Worm (Caenorhabditis elegans) whole organism, midembryonic: ENCODE measurements around the gene ets-10.

ENCODE experiments used
- T22C8.4 ChIP-seq: fragments of 200-800 bp; sonication (Bioruptor generic); IDR thresholded peaks from 2 replicates; pipeline ENCODE4 v1.3.6; 2022; ENCODE audit warnings: missing genetic modification characterization, missing compliant biosample characterization
- cog-1 ChIP-seq: sonication (generic microtip); optimal IDR thresholded peaks from 2 replicates; lab custom pipeline; 2016; ENCODE audit warnings: missing genetic modification characterization, missing compliant biosample characterization
- flt-1 ChIP-seq: fragments of 200-800 bp; sonication (Bioruptor generic); IDR thresholded peaks from 2 replicates; pipeline ENCODE4 v1.3.6; 2022; ENCODE audit warnings: missing genetic modification characterization, missing compliant biosample characterization
- klf-2 ChIP-seq: fragments of 200-800 bp; sonication (Bioruptor generic); conservative IDR thresholded peaks from 2 replicates; pipeline ENCODE4 v1.3.6; 2022; ENCODE audit warnings: missing genetic modification reagents, missing genetic modification characterization, missing compliant biosample characterization
- med-1 ChIP-seq: sonication (generic microtip); optimal IDR thresholded peaks from 2 replicates; lab custom pipeline; 2017; ENCODE audit warnings: missing genetic modification characterization, mild to moderate bottlenecking, missing compliant biosample characterization, antibody characterized with exemption, missing genetic modification reagents; ENCODE audit not compliant: insufficient read depth
- ref-1 ChIP-seq: fragments of 200-800 bp; sonication (Bioruptor generic); conservative IDR thresholded peaks from 2 replicates; pipeline ENCODE4 v1.3.6; 2022; ENCODE audit warnings: missing genetic modification reagents, missing genetic modification characterization, missing compliant biosample characterization
- tab-1 ChIP-seq: fragments of 200-800 bp; sonication (Bioruptor generic); IDR thresholded peaks from 2 replicates; pipeline ENCODE4 v1.3.6; 2022; ENCODE audit warnings: missing genetic modification characterization, missing compliant biosample characterization
- ztf-23 ChIP-seq: fragments of 200-800 bp; sonication (Bioruptor generic); IDR thresholded peaks from 2 replicates; pipeline ENCODE4 v1.3.6; 2022; ENCODE audit warnings: missing genetic modification reagents, missing genetic modification characterization, missing compliant biosample characterization
- ztf-29 ChIP-seq: fragments of 200-800 bp; sonication (Bioruptor generic); IDR thresholded peaks from 2 replicates; pipeline ENCODE4 v1.3.6; 2022; ENCODE audit warnings: missing genetic modification reagents, missing genetic modification characterization, missing compliant biosample characterization

Gene ets-10

DNA sequence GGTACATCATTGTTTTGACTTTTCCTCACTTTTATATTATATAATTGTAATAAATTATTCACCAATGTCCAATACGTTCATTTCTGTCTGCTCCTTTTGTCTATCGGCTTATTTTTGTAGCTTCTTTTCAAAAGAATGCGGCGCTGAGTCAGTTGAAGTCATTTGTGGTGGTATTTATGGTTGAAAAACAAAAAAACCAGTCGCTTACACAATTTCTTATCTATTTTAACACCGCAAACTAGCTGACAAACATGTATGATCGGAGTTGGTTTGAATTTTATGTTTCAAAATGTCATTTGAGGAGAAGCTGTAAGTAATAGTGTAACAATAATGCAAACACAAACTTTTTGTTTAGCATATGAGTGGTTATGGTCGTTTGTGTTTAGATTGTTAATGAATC is at the start of gene ets-10:
TSS of gene ets-10 (plus strand) at position 201 of the 400 bp plus-strand sequence.
- TF ChIP-seq tab-1 (GFP tag; lab: Robert Waterston, UW), result no peak
- no peak for TF ChIP-seq cog-1
- no peak for TF ChIP-seq klf-2 (GFP tag; lab: Robert Waterston, UW)
- TF ChIP-seq ref-1, result no peak
- TF ChIP-seq flt-1, result no peak
- TF ChIP-seq ztf-23, result no peak
- no peak for TF ChIP-seq T22C8.4 (GFP tag; lab: Robert Waterston, UW)
- no peak for TF ChIP-seq med-1 (GFP tag; lab: Kevin White, UChicago)
- TF ChIP-seq ztf-29 (GFP tag; lab: Robert Waterston, UW), result no peak

DNA sequence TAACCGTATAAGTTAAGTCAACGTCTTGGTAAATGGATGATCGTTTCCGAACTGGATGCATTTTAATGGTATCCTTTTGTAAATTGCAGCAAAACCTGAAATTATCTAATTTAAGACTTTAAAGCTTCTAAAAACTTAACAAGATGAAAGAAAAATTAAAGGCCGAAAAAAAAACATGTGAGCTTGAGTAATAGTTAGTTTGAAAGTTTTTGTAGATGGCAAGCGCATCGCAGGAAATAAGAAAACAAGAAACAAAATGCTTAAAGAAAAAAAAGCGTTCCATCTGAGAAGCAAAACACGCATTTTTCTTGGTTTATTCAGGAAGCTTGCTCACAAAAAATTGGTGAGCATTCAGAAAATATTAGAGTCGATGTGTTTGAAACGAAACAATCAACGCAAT is 48.2 kb upstream of the ets-10 start, which contains the start of gene rab-37:
TSS of gene rab-37 (minus strand) at position 101 of the 400 bp plus-strand sequence.
- TF ChIP-seq flt-1 (no peak), ref-1 (no peak), tab-1 (GFP tag; lab: Robert Waterston, UW) (no peak), ztf-23 (no peak), T22C8.4 (GFP tag; lab: Robert Waterston, UW) (no peak), ztf-29 (GFP tag; lab: Robert Waterston, UW) (no peak), klf-2 (GFP tag; lab: Robert Waterston, UW) (no peak), cog-1 (no peak), med-1 (GFP tag; lab: Kevin White, UChicago) (no peak)

ce11 chrX:4238971-4239370 is 45.0 kb upstream of the ets-10 start:
- TF ChIP-seq ref-1, result no peak
- TF ChIP-seq T22C8.4 (GFP tag; lab: Robert Waterston, UW), result no peak
- no peak for TF ChIP-seq tab-1 (GFP tag; lab: Robert Waterston, UW)
- TF ChIP-seq med-1 (GFP tag; lab: Kevin White, UChicago), result no peak
- TF ChIP-seq klf-2 (GFP tag; lab: Robert Waterston, UW), result no peak
- no peak for TF ChIP-seq cog-1
- no peak for TF ChIP-seq ztf-23
- TF ChIP-seq flt-1, result no peak
- TF ChIP-seq ztf-29 (GFP tag; lab: Robert Waterston, UW), result no peak

DNA sequence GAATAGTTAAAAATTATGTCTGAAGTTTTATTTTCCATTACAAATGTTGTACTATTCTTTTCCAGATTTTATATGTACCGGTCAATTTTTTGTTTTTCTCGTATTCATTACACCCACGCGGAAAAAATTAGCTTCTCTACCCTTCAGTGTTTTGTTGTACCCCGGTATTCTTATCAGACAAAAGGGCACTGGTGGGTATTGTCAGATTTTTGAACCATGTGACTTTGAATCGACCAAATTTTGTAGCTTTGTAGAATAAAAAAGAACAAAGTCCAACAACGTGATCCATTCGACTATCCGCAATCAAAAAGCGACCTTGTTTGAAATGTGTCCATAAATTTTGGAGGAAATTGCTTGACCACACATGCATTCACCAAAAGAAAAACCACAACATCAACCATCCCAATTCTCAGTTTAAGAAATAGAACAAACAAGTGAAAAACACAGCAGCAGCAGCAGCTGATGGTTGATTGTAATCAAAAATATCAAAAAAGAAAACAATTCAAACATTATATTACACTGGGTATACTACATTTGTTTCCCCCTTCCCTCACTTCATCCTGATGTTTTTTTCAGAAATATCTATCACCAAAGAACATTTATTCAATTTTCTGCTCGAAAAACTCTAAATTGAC is 39.4 kb upstream of the ets-10 start:
- TF ChIP-seq flt-1, result no peak
- TF ChIP-seq cog-1, result no peak
- no peak for TF ChIP-seq tab-1 (GFP tag; lab: Robert Waterston, UW)
- no peak for TF ChIP-seq med-1 (GFP tag; lab: Kevin White, UChicago)
- no peak for TF ChIP-seq ztf-29 (GFP tag; lab: Robert Waterston, UW)
- no peak for TF ChIP-seq ref-1
- no peak for TF ChIP-seq T22C8.4 (GFP tag; lab: Robert Waterston, UW)
- TF ChIP-seq ztf-23, result no peak
- no peak for TF ChIP-seq klf-2 (GFP tag; lab: Robert Waterston, UW)

ce11 chrX:4245124-4245523 is 38.9 kb upstream of the ets-10 start:
- no peak for TF ChIP-seq ztf-23
- TF ChIP-seq flt-1, result no peak

DNA sequence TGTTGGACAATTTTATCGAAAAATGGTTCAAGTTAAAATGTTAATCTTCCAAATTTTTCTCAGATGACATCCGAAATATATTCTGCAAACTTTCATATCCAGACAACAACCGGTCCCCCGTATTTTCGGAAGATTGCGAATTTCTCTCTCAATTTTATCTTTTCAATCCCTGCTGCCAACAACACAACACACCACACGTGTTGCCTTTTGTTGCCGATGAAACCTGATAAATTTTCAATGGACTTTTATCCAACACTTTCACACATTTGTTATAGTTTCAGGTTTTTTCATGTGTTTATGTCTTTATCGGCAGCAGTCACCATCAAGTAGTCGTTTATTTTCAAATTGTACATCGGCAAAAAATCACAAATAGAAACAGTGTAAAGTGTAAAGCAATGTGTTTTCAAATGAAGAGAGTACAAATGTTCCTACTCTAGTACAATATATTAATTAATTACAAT is 37.7 kb upstream of the ets-10 start:
- 0 out of 2 replicates have a peak, but pooled peaks have one; percentile 24 for TF ChIP-seq ztf-23
- TF ChIP-seq T22C8.4 (GFP tag; lab: Robert Waterston, UW), result no peak

DNA sequence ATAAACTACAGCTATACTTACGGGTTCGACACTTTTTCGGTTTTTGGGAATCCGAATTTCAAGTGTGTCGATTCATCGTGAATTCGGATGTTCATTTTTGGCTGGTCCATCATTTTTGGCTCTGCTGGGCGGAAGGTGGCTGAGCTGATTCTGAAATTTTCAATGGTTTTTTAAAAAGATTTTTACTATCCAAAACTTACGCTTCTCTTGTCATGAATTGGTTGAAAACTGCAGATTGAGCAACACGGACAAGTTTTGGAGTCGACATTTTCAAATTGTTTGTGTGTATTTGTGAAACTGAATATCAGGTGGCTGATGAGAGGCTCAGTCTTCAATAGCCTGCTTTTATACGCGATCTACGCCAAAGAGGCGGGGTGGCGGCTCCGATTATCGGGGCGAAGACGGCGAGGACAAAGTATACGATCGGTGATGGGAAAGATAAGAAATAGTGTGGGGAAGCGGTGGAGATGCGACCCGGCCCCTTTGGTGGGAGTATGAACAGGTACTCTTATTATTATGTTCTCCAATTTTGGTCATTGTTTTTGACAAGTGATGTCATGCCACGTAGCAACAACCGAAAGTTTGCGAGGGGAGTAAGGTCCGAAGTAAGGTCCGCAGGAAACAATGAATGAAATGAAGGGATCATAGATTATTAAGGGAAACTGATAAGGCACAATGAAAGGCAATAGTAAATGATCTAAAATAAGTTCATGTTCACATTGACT is 37.0 kb upstream of the ets-10 start, which contains the start of gene F48D6.4:
TSS of gene F48D6.4 (minus strand) at position 346 of the 725 bp plus-strand sequence.
- TF ChIP-seq klf-2 (GFP tag; lab: Robert Waterston, UW) (no peak), ztf-23 (no peak), T22C8.4 (GFP tag; lab: Robert Waterston, UW) (no peak)

DNA sequence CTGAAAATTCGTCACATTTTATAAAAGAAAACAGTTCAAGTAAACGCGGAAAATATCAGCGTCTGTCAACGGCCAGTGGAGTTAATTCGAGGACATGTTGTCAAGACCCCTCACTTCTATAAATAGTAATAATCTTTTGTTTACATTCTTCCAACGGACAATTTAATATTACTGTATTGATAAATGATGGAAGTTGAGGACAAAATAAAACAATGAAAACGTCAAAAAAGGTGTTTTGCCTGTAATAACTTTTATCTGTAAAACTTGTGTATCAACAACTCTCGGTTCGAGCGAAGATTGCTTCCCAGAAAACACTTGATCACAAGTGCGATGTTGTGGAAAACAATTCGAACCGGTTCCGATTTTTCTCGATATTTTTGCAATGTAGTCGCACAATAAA is 35.6 kb upstream of the ets-10 start:
- TF ChIP-seq med-1 (GFP tag; lab: Kevin White, UChicago), result no peak
- TF ChIP-seq klf-2 (GFP tag; lab: Robert Waterston, UW), result no peak
- no peak for TF ChIP-seq ztf-23
- no peak for TF ChIP-seq T22C8.4 (GFP tag; lab: Robert Waterston, UW)
- TF ChIP-seq ztf-29 (GFP tag; lab: Robert Waterston, UW), result no peak
- no peak for TF ChIP-seq ref-1
- TF ChIP-seq flt-1, result no peak
- TF ChIP-seq cog-1, result no peak
- TF ChIP-seq tab-1 (GFP tag; lab: Robert Waterston, UW), result no peak

- TF ChIP-seq ztf-23, result no peak
Observed at ce11 chrX:4248949-4249348, 35.0 kb upstream of the ets-10 start, which contains the start of gene hlh-13. hlh-13 (plus strand) TSS chrX:4249249.

- TF ChIP-seq T22C8.4 (GFP tag; lab: Robert Waterston, UW), result no peak
- TF ChIP-seq med-1 (GFP tag; lab: Kevin White, UChicago), result no peak
- no peak for TF ChIP-seq ztf-23
- no peak for TF ChIP-seq tab-1 (GFP tag; lab: Robert Waterston, UW)
Observed at ce11 chrX:4252047-4252446, 31.9 kb upstream of the ets-10 start, which contains the start of gene srv-5. srv-5 (plus strand) TSS chrX:4252347.

DNA sequence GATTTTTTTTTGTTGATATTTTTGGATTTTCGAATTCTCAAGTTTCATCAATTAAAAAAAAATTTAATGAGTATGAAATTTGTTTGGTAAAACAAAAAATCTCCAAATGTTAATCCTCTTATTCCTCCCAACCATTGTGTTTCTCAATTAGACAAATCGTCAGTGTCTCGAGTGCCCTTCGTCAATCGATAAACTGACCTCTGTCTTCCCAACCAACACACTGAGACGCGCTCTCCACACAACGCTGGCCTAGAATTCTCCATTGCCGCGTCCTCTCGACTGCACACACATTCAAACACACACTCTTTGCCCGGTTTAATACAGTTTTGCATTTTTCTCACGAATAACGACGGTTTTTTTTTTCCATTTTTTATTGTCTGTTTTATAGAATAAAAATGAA is 29.2 kb upstream of the ets-10 start, which contains the start of gene taf-11.1:
TSS of gene taf-11.1 (plus strand) at position 389 of the 400 bp plus-strand sequence.
- TF ChIP-seq T22C8.4 (GFP tag; lab: Robert Waterston, UW) (peak; percentile 69; the same call in 1 of the 2 replicates), cog-1 (no peak), ztf-29 (GFP tag; lab: Robert Waterston, UW) (no peak), klf-2 (GFP tag; lab: Robert Waterston, UW) (no peak), med-1 (GFP tag; lab: Kevin White, UChicago) (no peak), ref-1 (no peak), flt-1 (no peak)
